Fruit fly (Drosophila melanogaster) whole organism, embryonic: ENCODE results near the gene ca.

Source experiments
- BEAF-32 ChIP-seq: fragments of 200-800 bp; sonication (Bioruptor generic); optimal IDR thresholded peaks from 3 replicates; lab custom pipeline; 2017; ENCODE audit warnings: missing biosample characterization, missing genetic modification characterization, mild to moderate bottlenecking, moderate library complexity, missing genetic modification reagents
- CG10366 ChIP-seq: fragments of 200-800 bp; sonication (Bioruptor generic); IDR thresholded peaks from 2 replicates; pipeline ENCODE4 v1.3.6; 2022; ENCODE audit warnings: missing biosample characterization, missing genetic modification characterization
- CG10565 ChIP-seq: fragments of 200-800 bp; sonication (Bioruptor generic); optimal IDR thresholded peaks from 3 replicates; lab custom pipeline; 2016; ENCODE audit warnings: missing biosample characterization, mild to moderate bottlenecking, missing genetic modification characterization
- CG11560 ChIP-seq: fragments of 200-800 bp; sonication (Bioruptor generic); IDR thresholded peaks from 3 replicates; pipeline ENCODE4 v1.3.6; 2022; ENCODE audit warnings: missing biosample characterization, missing genetic modification characterization
- CG12104 ChIP-seq: fragments of 200-800 bp; sonication (Bioruptor generic); optimal IDR thresholded peaks from 3 replicates; lab custom pipeline; 2016; ENCODE audit warnings: missing biosample characterization, missing genetic modification characterization
- CG12659 ChIP-seq: fragments of 200-800 bp; sonication (Bioruptor generic); optimal IDR thresholded peaks from 3 replicates; lab custom pipeline; 2017; ENCODE audit warnings: mild to moderate bottlenecking, missing biosample characterization, missing genetic modification reagents, missing genetic modification characterization
- CG13287 ChIP-seq: fragments of 200-800 bp; sonication (Bioruptor generic); IDR thresholded peaks from 2 replicates; pipeline ENCODE4 v1.3.6; 2022; ENCODE audit warnings: missing biosample characterization, missing genetic modification characterization; ENCODE audit not compliant: partially characterized antibody
- CG14441 ChIP-seq: fragments of 200-800 bp; sonication (Bioruptor generic); IDR thresholded peaks from 2 replicates; pipeline ENCODE4 v1.3.6; 2022; ENCODE audit warnings: missing biosample characterization, missing genetic modification characterization
- CG14860 ChIP-seq: fragments of 200-800 bp; sonication (Bioruptor generic); IDR thresholded peaks from 3 replicates; pipeline ENCODE4 v1.3.6; 2022; ENCODE audit warnings: missing biosample characterization, missing genetic modification characterization; ENCODE audit not compliant: partially characterized antibody
- CG1529 ChIP-seq: fragments of 200-800 bp; sonication (Bioruptor generic); optimal IDR thresholded peaks from 3 replicates; lab custom pipeline; 2018; ENCODE audit warnings: missing biosample characterization, missing genetic modification characterization
- CG15696 ChIP-seq: fragments of 200-800 bp; sonication (Bioruptor generic); optimal IDR thresholded peaks from 2 replicates; lab custom pipeline; 2019; ENCODE audit warnings: missing biosample characterization, mild to moderate bottlenecking, missing genetic modification characterization, moderate library complexity
- CG1647 ChIP-seq: fragments of 200-800 bp; sonication (Bioruptor generic); optimal IDR thresholded peaks from 3 replicates; lab custom pipeline; 2016; ENCODE audit warnings: missing biosample characterization, missing genetic modification characterization
- CG17385 ChIP-seq: fragments of 200-800 bp; sonication (Bioruptor generic); optimal IDR thresholded peaks from 3 replicates; lab custom pipeline; 2018; ENCODE audit warnings: missing biosample characterization, mild to moderate bottlenecking, missing genetic modification characterization
- CG18011 ChIP-seq: fragments of 200-800 bp; sonication (Bioruptor generic); optimal IDR thresholded peaks from 2 replicates; lab custom pipeline; 2017; ENCODE audit warnings: missing biosample characterization, missing genetic modification characterization, mild to moderate bottlenecking, moderate library complexity, missing genotype
- CG3281 ChIP-seq: fragments of 200-800 bp; sonication (Bioruptor generic); optimal IDR thresholded peaks from 3 replicates; lab custom pipeline; 2017; ENCODE audit warnings: missing biosample characterization, mild to moderate bottlenecking, missing genetic modification characterization
- CG42726 ChIP-seq: fragments of 200-800 bp; sonication (Bioruptor generic); IDR thresholded peaks from 2 replicates; pipeline ENCODE4 v1.3.6; 2022; ENCODE audit warnings: missing biosample characterization, missing genetic modification characterization; ENCODE audit not compliant: partially characterized antibody
- CG7372 ChIP-seq: fragments of 200-800 bp; sonication (Bioruptor generic); IDR thresholded peaks from 2 replicates; pipeline ENCODE4 v1.3.6; 2022; ENCODE audit warnings: missing biosample characterization, missing genetic modification characterization
- CG9437 ChIP-seq: fragments of 200-800 bp; sonication (Bioruptor generic); optimal IDR thresholded peaks from 2 replicates; lab custom pipeline; 2018; ENCODE audit warnings: missing biosample characterization, mild to moderate bottlenecking, missing genetic modification characterization
- CHES-1-like ChIP-seq: fragments of 200-800 bp; sonication (Bioruptor generic); optimal IDR thresholded peaks from 2 replicates; lab custom pipeline; 2016; ENCODE audit warnings: missing biosample characterization, missing genetic modification characterization
- ERR ChIP-seq: fragments of 200-800 bp; sonication (Bioruptor generic); optimal IDR thresholded peaks from 2 replicates; lab custom pipeline; 2016; ENCODE audit warnings: missing biosample characterization, missing genetic modification characterization
- Hmr ChIP-seq: fragments of 200-800 bp; sonication (Bioruptor generic); optimal IDR thresholded peaks from 3 replicates; lab custom pipeline; 2017; ENCODE audit warnings: mild to moderate bottlenecking, missing biosample characterization, missing genetic modification reagents, missing genetic modification characterization
- Hr39 ChIP-seq: fragments of >200 bp; optimal IDR thresholded peaks from 2 replicates; lab custom pipeline; 2017
- NC2α ChIP-seq: fragments of 200-800 bp; sonication (Bioruptor generic); optimal IDR thresholded peaks from 2 replicates; lab custom pipeline; 2016; ENCODE audit warnings: missing biosample characterization, missing genetic modification characterization
- Nf-YA ChIP-seq: fragments of 200-800 bp; sonication (Bioruptor generic); IDR thresholded peaks from 2 replicates; pipeline ENCODE4 v1.3.6; 2022; ENCODE audit warnings: missing biosample characterization, missing genetic modification characterization
- Nf-YC ChIP-seq: fragments of 200-800 bp; optimal IDR thresholded peaks from 3 replicates; lab custom pipeline; 2019; ENCODE audit warnings: missing biosample characterization, mild to moderate bottlenecking, missing genetic modification characterization, moderate library complexity
- NfI ChIP-seq: fragments of 200-800 bp; sonication (Bioruptor generic); optimal IDR thresholded peaks from 3 replicates; lab custom pipeline; 2018; ENCODE audit warnings: missing biosample characterization, mild to moderate bottlenecking, missing genetic modification characterization, moderate library complexity
- Six4 ChIP-seq: fragments of 200-800 bp; sonication (Bioruptor generic); optimal IDR thresholded peaks from 2 replicates; lab custom pipeline; 2016; ENCODE audit warnings: missing biosample characterization, missing genetic modification characterization
- Sox100B ChIP-seq: fragments of 200-800 bp; sonication (Bioruptor generic); optimal IDR thresholded peaks from 3 replicates; lab custom pipeline; 2018; ENCODE audit warnings: missing biosample characterization, mild to moderate bottlenecking, missing genetic modification characterization
- Usf ChIP-seq: fragments of 200-800 bp; sonication (Bioruptor generic); optimal IDR thresholded peaks from 2 replicates; lab custom pipeline; 2017; ENCODE audit warnings: missing genotype, missing biosample characterization, missing genetic modification characterization
- Vsx1 ChIP-seq: fragments of 200-800 bp; sonication (Bioruptor generic); optimal IDR thresholded peaks from 2 replicates; lab custom pipeline; 2017; ENCODE audit warnings: missing biosample characterization, mild to moderate bottlenecking, missing genetic modification characterization, missing genetic modification reagents
- YL-1 ChIP-seq: fragments of 200-800 bp; sonication (Bioruptor generic); optimal IDR thresholded peaks from 3 replicates; lab custom pipeline; 2017; ENCODE audit warnings: missing biosample characterization, mild to moderate bottlenecking, missing genetic modification characterization
- abd-A ChIP-seq: fragments of 200-800 bp; sonication (Bioruptor generic); optimal IDR thresholded peaks from 3 replicates; lab custom pipeline; 2019; ENCODE audit warnings: missing biosample characterization, mild to moderate bottlenecking, missing genetic modification characterization, moderate library complexity
- az2 ChIP-seq: fragments of 200-800 bp; sonication (Bioruptor generic); optimal IDR thresholded peaks from 3 replicates; lab custom pipeline; 2016; ENCODE audit warnings: missing biosample characterization, missing genetic modification characterization
- bab2 ChIP-seq: fragments of 200-800 bp; sonication (Bioruptor generic); optimal IDR thresholded peaks from 2 replicates; lab custom pipeline; 2016; ENCODE audit warnings: missing biosample characterization, missing genetic modification characterization
- bbx ChIP-seq: fragments of 200-800 bp; sonication (Bioruptor generic); IDR thresholded peaks from 2 replicates; pipeline ENCODE4 v1.3.6; 2022; ENCODE audit warnings: missing biosample characterization, missing genetic modification characterization; ENCODE audit not compliant: partially characterized antibody
- bcd ChIP-seq: fragments of 200-800 bp; sonication (Bioruptor generic); optimal IDR thresholded peaks from 2 replicates; lab custom pipeline; 2017; ENCODE audit warnings: missing biosample characterization, mild to moderate bottlenecking, missing genetic modification characterization
- cwo ChIP-seq: fragments of 200-800 bp; sonication (Bioruptor generic); optimal IDR thresholded peaks from 3 replicates; lab custom pipeline; 2017; ENCODE audit warnings: missing biosample characterization, missing genetic modification characterization, mild to moderate bottlenecking, moderate library complexity, missing genetic modification reagents
- dm ChIP-seq: fragments of 200-800 bp; sonication (Bioruptor generic); optimal IDR thresholded peaks from 3 replicates; lab custom pipeline; 2016; ENCODE audit warnings: missing biosample characterization, missing genetic modification characterization
- nerfin-2 ChIP-seq: fragments of 200-800 bp; sonication (Bioruptor generic); IDR thresholded peaks from 2 replicates; pipeline ENCODE4 v1.3.6; 2022; ENCODE audit warnings: missing biosample characterization, missing genetic modification characterization; ENCODE audit not compliant: partially characterized antibody
- pzg ChIP-seq: fragments of 200-800 bp; sonication (Bioruptor generic); optimal IDR thresholded peaks from 3 replicates; lab custom pipeline; 2018; ENCODE audit warnings: missing biosample characterization, mild to moderate bottlenecking, missing genetic modification characterization, moderate library complexity
- repo ChIP-seq: fragments of 200-800 bp; sonication (Bioruptor generic); optimal IDR thresholded peaks from 2 replicates; lab custom pipeline; 2016; ENCODE audit warnings: missing biosample characterization, missing genetic modification characterization
- sisA ChIP-seq: fragments of 200-800 bp; sonication (Bioruptor generic); IDR thresholded peaks from 2 replicates; pipeline ENCODE4 v1.3.6; 2022; ENCODE audit warnings: missing biosample characterization, missing genetic modification characterization
- stwl ChIP-seq: fragments of 200-800 bp; sonication (Bioruptor generic); optimal IDR thresholded peaks from 3 replicates; lab custom pipeline; 2018; ENCODE audit warnings: missing biosample characterization, mild to moderate bottlenecking, missing genetic modification characterization, moderate library complexity
- tx ChIP-seq: fragments of 200-800 bp; sonication (Bioruptor generic); optimal IDR thresholded peaks from 2 replicates; lab custom pipeline; 2016; ENCODE audit warnings: missing biosample characterization, missing genetic modification characterization
- unc-4 ChIP-seq: fragments of 200-800 bp; sonication (Bioruptor generic); IDR thresholded peaks from 2 replicates; pipeline ENCODE4 v1.3.6; 2022; ENCODE audit warnings: missing biosample characterization, missing genetic modification characterization; ENCODE audit not compliant: partially characterized antibody
- vfl ChIP-seq: fragments of 200-800 bp; sonication (Bioruptor generic); optimal IDR thresholded peaks from 2 replicates; lab custom pipeline; 2016; ENCODE audit warnings: missing biosample characterization, missing genetic modification characterization
- wor ChIP-seq: fragments of 200-800 bp; sonication (Bioruptor generic); IDR thresholded peaks from 2 replicates; pipeline ENCODE4 v1.3.6; 2022; ENCODE audit warnings: missing biosample characterization, missing genetic modification characterization
- zen ChIP-seq: fragments of 200-800 bp; sonication (Bioruptor generic); optimal IDR thresholded peaks from 3 replicates; lab custom pipeline; 2018; ENCODE audit warnings: missing biosample characterization, mild to moderate bottlenecking, missing genetic modification characterization, moderate library complexity
- zfh1 ChIP-seq: fragments of 200-800 bp; sonication (Bioruptor generic); IDR thresholded peaks from 3 replicates; pipeline ENCODE4 v1.3.6; 2022; ENCODE audit warnings: missing biosample characterization, missing genetic modification characterization

Gene ca

DNA sequence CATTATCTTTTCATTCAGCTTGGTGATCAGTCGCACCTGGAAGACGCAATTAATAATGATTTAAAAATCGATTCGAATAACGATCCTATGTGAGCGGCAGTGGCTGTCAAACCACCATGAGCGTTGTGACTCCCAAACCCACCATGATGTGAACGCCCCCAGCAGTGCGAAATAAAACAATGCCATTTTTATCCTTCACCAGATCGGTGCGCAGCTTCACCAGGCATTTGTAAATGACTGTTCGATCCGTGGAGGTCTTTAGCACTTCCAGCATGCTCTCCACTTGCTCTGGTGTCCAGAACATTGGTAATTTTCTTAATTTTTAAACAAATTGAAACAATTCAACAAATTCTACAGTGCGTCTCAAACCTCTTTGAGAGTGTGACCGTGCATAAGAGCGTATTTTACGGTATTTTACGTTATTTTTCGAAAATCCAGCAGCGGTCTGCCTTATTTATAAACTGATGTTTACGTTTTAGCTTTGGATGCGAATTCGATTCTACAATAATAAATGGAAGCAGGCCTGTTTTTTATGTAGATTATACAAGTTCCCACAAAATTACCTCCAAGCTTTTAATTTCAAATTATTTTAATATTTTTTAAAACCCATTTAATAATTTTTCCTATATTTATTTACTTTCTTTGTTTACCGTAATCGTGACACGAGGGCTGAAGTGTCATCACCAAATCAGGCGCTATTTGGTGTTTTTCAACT lies 7.5 kb upstream of the ca start, which contains the start of the genes Rnb and Drice (continued):
- peak; percentile 47; the same call in 1 of the 2 replicates for TF ChIP-seq bbx (GFP tag; lab: Robert Waterston, UW)
- no peak for TF ChIP-seq CHES-1-like
- no peak for TF ChIP-seq tx (GFP tag; lab: Kevin White, UChicago)
- peak; percentile 75 for TF ChIP-seq BEAF-32
- TF ChIP-seq NC2α (GFP tag; lab: Kevin White, UChicago), result no peak
- no peak for TF ChIP-seq cwo (GFP tag; lab: Kevin White, UChicago)
- TF ChIP-seq stwl, result peak; percentile 6
- TF ChIP-seq az2 (GFP tag; lab: Kevin White, UChicago), result peak; percentile 20
- TF ChIP-seq Nf-YA (GFP tag; lab: Robert Waterston, UW), result no peak
- TF ChIP-seq CG13287 (GFP tag; lab: Robert Waterston, UW), result peak; percentile 81
- TF ChIP-seq dm (GFP tag; lab: Kevin White, UChicago), result no peak
- TF ChIP-seq CG14441 (GFP tag; lab: Robert Waterston, UW), result peak; percentile 43; the same call in 1 of the 2 replicates
- TF ChIP-seq bab2 (GFP tag; lab: Kevin White, UChicago), result peak; percentile 18
- 0 out of 3 replicates have a peak, but pooled peaks have one; percentile 36 for TF ChIP-seq zfh1 (GFP tag; lab: Robert Waterston, UW)
- TF ChIP-seq NfI (GFP tag; lab: Kevin White, UChicago), result peak; percentile 44
- no peak for TF ChIP-seq CG7372 (GFP tag; lab: Robert Waterston, UW)
- TF ChIP-seq Nf-YC (tag; lab: Kevin White, UChicago), result no peak
- no peak for TF ChIP-seq abd-A
- TF ChIP-seq nerfin-2 (GFP tag; lab: Robert Waterston, UW), result 0 out of 2 replicates have a peak, but pooled peaks have one; percentile 22
- no peak for TF ChIP-seq CG11560 (tag; lab: Robert Waterston, UW)
- peak; percentile 64 for TF ChIP-seq CG12104
- no peak for TF ChIP-seq CG1647
- TF ChIP-seq CG10565 (GFP tag; lab: Kevin White, UChicago), result no peak
- peak; percentile 73 for TF ChIP-seq CG12659
- TF ChIP-seq Hmr (GFP tag; lab: Kevin White, UChicago), result no peak
- TF ChIP-seq wor (GFP tag; lab: Robert Waterston, UW), result no peak
- TF ChIP-seq CG42726 (GFP tag; lab: Robert Waterston, UW), result no peak
- no peak for TF ChIP-seq vfl (GFP tag; lab: Kevin White, UChicago)
- TF ChIP-seq YL-1 (GFP tag; lab: Kevin White, UChicago), result peak; percentile 84
- TF ChIP-seq Usf, result no peak
- TF ChIP-seq repo (GFP tag; lab: Kevin White, UChicago), result no peak
- no peak for TF ChIP-seq Hr39 (lab: Kevin White, UChicago)
- TF ChIP-seq zen (tag; lab: Kevin White, UChicago), result peak; percentile 46
- peak; percentile 13; the same call in 1 of the 2 replicates for TF ChIP-seq sisA (GFP tag; lab: Robert Waterston, UW)
- TF ChIP-seq CG15696, result peak; percentile 84
- TF ChIP-seq Sox100B (GFP tag; lab: Kevin White, UChicago), result no peak
- peak; percentile 61 for TF ChIP-seq bcd (GFP tag; lab: Kevin White, UChicago)
- no peak for TF ChIP-seq CG17385
- TF ChIP-seq CG9437 (GFP tag; lab: Kevin White, UChicago), result no peak
- peak; percentile 51 for TF ChIP-seq pzg
- TF ChIP-seq CG3281 (GFP tag; lab: Kevin White, UChicago), result peak; percentile 56
- no peak for TF ChIP-seq ERR (GFP tag; lab: Kevin White, UChicago)
- no peak for TF ChIP-seq CG18011 (GFP tag; lab: Kevin White, UChicago)
- peak; percentile 75 for TF ChIP-seq unc-4
- no peak; the same call in 2 of the 3 replicates for TF ChIP-seq CG14860 (GFP tag; lab: Robert Waterston, UW)
- no peak for TF ChIP-seq Six4 (GFP tag; lab: Kevin White, UChicago)
- TF ChIP-seq Vsx1 (GFP tag; lab: Kevin White, UChicago), result no peak
- TF ChIP-seq CG10366 (GFP tag; lab: Robert Waterston, UW), result peak; percentile 30; the same call in 1 of the 2 replicates
- TF ChIP-seq CG1529 (GFP tag; lab: Kevin White, UChicago), result no peak
